ENCODE assay signal across 1 worm cellular context in the genomic region with DNA sequence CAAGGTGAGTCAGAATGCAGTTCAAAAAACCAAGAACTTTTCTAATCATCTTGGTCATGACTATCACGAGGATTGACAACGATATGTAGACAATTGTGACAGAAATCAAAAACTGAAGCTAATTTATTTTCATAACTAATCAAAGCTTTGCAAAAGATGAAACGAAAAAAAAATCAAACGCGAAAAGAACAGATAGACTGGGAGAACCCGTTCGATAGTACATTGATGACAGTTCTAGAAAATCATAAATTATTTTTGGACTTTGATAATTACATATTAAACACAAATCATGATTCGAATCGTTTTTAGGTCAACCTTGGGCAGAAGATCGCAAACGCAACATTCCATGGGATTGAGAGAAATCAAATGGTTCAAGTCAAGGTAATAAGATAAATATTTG.
TF ChIP-seq lines count a peak whose summit lies in the region.

No protein-coding gene starts in this region.

TF ChIP-seq in whole organism, L2 larva, 48 proteins besides CTCF, POLR2A, EP300 and RAD21 (continued from another document):
- peak; percentile 42 for TF ChIP-seq sma-9 (GFP tag; optimal IDR thresholded peaks at IDR 0.05; lab: Kevin White, UChicago)
- TF ChIP-seq sma-9 (tag; optimal IDR thresholded peaks at IDR 0.05; lab: Kevin White, UChicago) = no peak
- peak; percentile 28 for TF ChIP-seq mab-5 (tag; optimal IDR thresholded peaks at IDR 0.05; lab: Kevin White, UChicago)
- TF ChIP-seq mbf-1 (tag; optimal IDR thresholded peaks at IDR 0.05; lab: Kevin White, UChicago) = no peak
